Fruit fly (Drosophila melanogaster) whole organism, embryonic: Measurements from ENCODE around the gene CG7519.
A peak's percentile ranks its signal among the peaks of the same experiment; 100 is the strongest.

Experiments
- Abd-B ChIP-seq: fragments of 200-800 bp; sonication (Bioruptor generic); optimal IDR thresholded peaks from 2 replicates; lab custom pipeline; 2018; ENCODE audit warnings: missing biosample characterization, mild to moderate bottlenecking, missing genetic modification characterization, moderate library complexity
- Atf3 ChIP-seq: fragments of 200-800 bp; sonication (Bioruptor generic); optimal IDR thresholded peaks from 3 replicates; lab custom pipeline; 2016; ENCODE audit warnings: missing biosample characterization, missing genetic modification characterization
- Blimp-1 ChIP-seq: fragments of 200-800 bp; sonication (Bioruptor generic); optimal IDR thresholded peaks from 3 replicates; lab custom pipeline; 2018; ENCODE audit warnings: missing biosample characterization, missing genetic modification characterization, mild to moderate bottlenecking, moderate library complexity, missing genetic modification reagents
- CG10147 ChIP-seq: fragments of 200-800 bp; sonication (Bioruptor generic); optimal IDR thresholded peaks from 2 replicates; lab custom pipeline; 2019; ENCODE audit warnings: missing biosample characterization, mild to moderate bottlenecking, missing genetic modification characterization, moderate library complexity
- CG11398 ChIP-seq: fragments of 200-800 bp; sonication (Bioruptor generic); optimal IDR thresholded peaks from 2 replicates; lab custom pipeline; 2016; ENCODE audit warnings: missing biosample characterization, missing genetic modification characterization
- CG12299 ChIP-seq: fragments of 200-800 bp; sonication (Bioruptor generic); optimal IDR thresholded peaks from 2 replicates; lab custom pipeline; 2018; ENCODE audit warnings: missing biosample characterization, mild to moderate bottlenecking, missing genetic modification characterization
- CG13624 ChIP-seq: fragments of 200-800 bp; sonication (Bioruptor generic); optimal IDR thresholded peaks from 2 replicates; lab custom pipeline; 2016; ENCODE audit warnings: missing biosample characterization, missing genetic modification characterization
- CG16779 ChIP-seq: fragments of 200-800 bp; sonication (Bioruptor generic); IDR thresholded peaks from 2 replicates; pipeline ENCODE4 v1.3.6; 2022; ENCODE audit warnings: missing biosample characterization, missing genetic modification characterization
- CG17912 ChIP-seq: fragments of 200-800 bp; sonication (Bioruptor generic); optimal IDR thresholded peaks from 2 replicates; lab custom pipeline; 2018; ENCODE audit warnings: missing biosample characterization, mild to moderate bottlenecking, missing genetic modification characterization
- CG18476 ChIP-seq: fragments of 200-800 bp; sonication (Bioruptor generic); optimal IDR thresholded peaks from 2 replicates; lab custom pipeline; 2016; ENCODE audit warnings: missing biosample characterization, mild to moderate bottlenecking, missing genetic modification characterization
- CG30431 ChIP-seq: fragments of 200-800 bp; sonication (Bioruptor generic); optimal IDR thresholded peaks from 2 replicates; lab custom pipeline; 2017; ENCODE audit warnings: missing biosample characterization, missing genetic modification characterization
- CG31441 ChIP-seq: fragments of 200-800 bp; sonication (Bioruptor generic); IDR thresholded peaks from 2 replicates; pipeline ENCODE4 v1.3.6; 2022; ENCODE audit warnings: missing biosample characterization, missing genetic modification characterization
- CG34422 ChIP-seq: fragments of 200-800 bp; sonication (Bioruptor generic); IDR thresholded peaks from 3 replicates; pipeline ENCODE4 v1.3.6; 2022; ENCODE audit warnings: missing biosample characterization, missing genetic modification characterization
- CG42726 ChIP-seq: fragments of 200-800 bp; sonication (Bioruptor generic); IDR thresholded peaks from 2 replicates; pipeline ENCODE4 v1.3.6; 2022; ENCODE audit warnings: missing biosample characterization, missing genetic modification characterization; ENCODE audit not compliant: partially characterized antibody
- CG6683 ChIP-seq: fragments of 200-800 bp; sonication (Bioruptor generic); optimal IDR thresholded peaks from 2 replicates; lab custom pipeline; 2017; ENCODE audit warnings: missing biosample characterization, mild to moderate bottlenecking, missing genetic modification characterization, missing genetic modification reagents
- CG7357 ChIP-seq: fragments of 200-800 bp; sonication (Bioruptor generic); IDR thresholded peaks from 3 replicates; pipeline ENCODE4 v1.3.6; 2022; ENCODE audit warnings: missing biosample characterization, missing genetic modification characterization
- CG9437 ChIP-seq: fragments of 200-800 bp; sonication (Bioruptor generic); optimal IDR thresholded peaks from 2 replicates; lab custom pipeline; 2018; ENCODE audit warnings: missing biosample characterization, mild to moderate bottlenecking, missing genetic modification characterization
- CG9932 ChIP-seq: fragments of 200-800 bp; sonication (Bioruptor generic); IDR thresholded peaks from 2 replicates; pipeline ENCODE4 v1.3.6; 2022; ENCODE audit warnings: missing biosample characterization, missing genetic modification characterization
- Dip3 ChIP-seq: fragments of 200-800 bp; sonication (Bioruptor generic); optimal IDR thresholded peaks from 3 replicates; lab custom pipeline; 2016; ENCODE audit warnings: missing biosample characterization, missing genetic modification characterization
- Drgx ChIP-seq: fragments of 200-800 bp; sonication (Bioruptor generic); IDR thresholded peaks from 2 replicates; pipeline ENCODE4 v1.3.6; 2022; ENCODE audit warnings: missing biosample characterization, missing genetic modification characterization
- Elba2 ChIP-seq: fragments of 200-800 bp; sonication (Bioruptor generic); optimal IDR thresholded peaks from 3 replicates; lab custom pipeline; 2016; ENCODE audit warnings: missing biosample characterization, missing genetic modification characterization
- H2.0 ChIP-seq: fragments of 200-800 bp; sonication (Bioruptor generic); IDR thresholded peaks from 2 replicates; pipeline ENCODE4 v1.3.6; 2022; ENCODE audit warnings: missing biosample characterization, missing genetic modification characterization
- HmgZ ChIP-seq: fragments of 200-800 bp; sonication (Bioruptor generic); optimal IDR thresholded peaks from 2 replicates; lab custom pipeline; 2018; ENCODE audit warnings: missing biosample characterization, mild to moderate bottlenecking, missing genetic modification characterization
- Lim3 ChIP-seq: fragments of 200-800 bp; sonication (Bioruptor generic); IDR thresholded peaks from 2 replicates; pipeline ENCODE4 v1.3.6; 2022; ENCODE audit warnings: missing biosample characterization, missing genetic modification characterization
- Lpt ChIP-seq: fragments of >200 bp; optimal IDR thresholded peaks from 2 replicates; lab custom pipeline; 2018; ENCODE audit warnings: missing biosample characterization, missing genetic modification characterization
- Oli ChIP-seq: fragments of 200-800 bp; sonication (Bioruptor generic); optimal IDR thresholded peaks from 2 replicates; lab custom pipeline; 2018; ENCODE audit warnings: missing biosample characterization, mild to moderate bottlenecking, missing genetic modification characterization, moderate library complexity
- Opbp ChIP-seq: fragments of 200-800 bp; sonication (Bioruptor generic); IDR thresholded peaks from 3 replicates; pipeline ENCODE4 v1.3.6; 2022; ENCODE audit warnings: missing biosample characterization, missing genetic modification characterization; ENCODE audit not compliant: partially characterized antibody
- Poxn ChIP-seq: fragments of 200-800 bp; sonication (Bioruptor generic); IDR thresholded peaks from 2 replicates; pipeline ENCODE4 v1.3.6; 2022; ENCODE audit warnings: missing biosample characterization, missing genetic modification characterization
- Ptx1 ChIP-seq: fragments of 200-800 bp; sonication (Bioruptor generic); IDR thresholded peaks from 2 replicates; pipeline ENCODE4 v1.3.6; 2022; ENCODE audit warnings: missing biosample characterization, missing genetic modification characterization
- Spps ChIP-seq: fragments of 200-800 bp; sonication (Bioruptor generic); optimal IDR thresholded peaks from 2 replicates; lab custom pipeline; 2018; ENCODE audit warnings: missing biosample characterization, mild to moderate bottlenecking, missing genetic modification characterization
- Vsx1 ChIP-seq: fragments of 200-800 bp; sonication (Bioruptor generic); optimal IDR thresholded peaks from 2 replicates; lab custom pipeline; 2017; ENCODE audit warnings: missing biosample characterization, mild to moderate bottlenecking, missing genetic modification characterization, missing genetic modification reagents
- ara ChIP-seq: fragments of 200-800 bp; sonication (Bioruptor generic); IDR thresholded peaks from 2 replicates; pipeline ENCODE4 v1.3.6; 2022; ENCODE audit warnings: missing biosample characterization, missing genetic modification characterization
- br ChIP-seq: fragments of >200 bp; optimal IDR thresholded peaks from 2 replicates; lab custom pipeline; 2017
- danr ChIP-seq: fragments of 200-800 bp; sonication (Bioruptor generic); IDR thresholded peaks from 2 replicates; pipeline ENCODE4 v1.3.6; 2022; ENCODE audit warnings: missing biosample characterization, missing genetic modification characterization
- fru ChIP-seq: fragments of >200 bp; optimal IDR thresholded peaks from 2 replicates; lab custom pipeline; 2017
- her ChIP-seq: fragments of 200-800 bp; sonication (Bioruptor generic); optimal IDR thresholded peaks from 2 replicates; lab custom pipeline; 2016; ENCODE audit warnings: missing biosample characterization, missing genetic modification characterization
- ind ChIP-seq: fragments of 200-800 bp; sonication (Bioruptor generic); optimal IDR thresholded peaks from 3 replicates; lab custom pipeline; 2016; ENCODE audit warnings: missing biosample characterization, missing genetic modification characterization
- insv ChIP-seq, 2 experiments: fragments of 200-800 bp; sonication (Bioruptor generic); optimal IDR thresholded peaks; 3 replicates each; lab custom pipeline; 2016 to 2018; ENCODE audit warnings: missing biosample characterization in 2 of 2, missing genetic modification characterization in 2 of 2
- lbe ChIP-seq: fragments of 200-800 bp; sonication (Bioruptor generic); optimal IDR thresholded peaks from 2 replicates; lab custom pipeline; 2016; ENCODE audit warnings: missing biosample characterization, mild to moderate bottlenecking, missing genetic modification characterization
- lmd ChIP-seq: fragments of 200-800 bp; sonication (Bioruptor generic); IDR thresholded peaks from 2 replicates; pipeline ENCODE4 v1.3.6; 2022; ENCODE audit warnings: missing biosample characterization, missing genetic modification characterization
- nom ChIP-seq: fragments of 200-800 bp; sonication (Bioruptor generic); optimal IDR thresholded peaks from 2 replicates; lab custom pipeline; 2017; ENCODE audit warnings: missing biosample characterization, missing genetic modification characterization, mild to moderate bottlenecking, moderate library complexity, missing genetic modification reagents
- oc ChIP-seq: fragments of 200-800 bp; sonication (Bioruptor generic); optimal IDR thresholded peaks from 2 replicates; lab custom pipeline; 2018; ENCODE audit warnings: missing biosample characterization, mild to moderate bottlenecking, missing genetic modification characterization, moderate library complexity
- peb ChIP-seq: fragments of 200-800 bp; sonication (Bioruptor generic); IDR thresholded peaks from 2 replicates; pipeline ENCODE4 v1.3.6; 2022; ENCODE audit warnings: missing biosample characterization, missing genetic modification characterization
- rib ChIP-seq: fragments of 200-800 bp; sonication (Bioruptor generic); IDR thresholded peaks from 2 replicates; pipeline ENCODE4 v1.3.6; 2022; ENCODE audit warnings: missing biosample characterization, missing genetic modification characterization
- seq ChIP-seq: fragments of 200-800 bp; sonication (Bioruptor generic); IDR thresholded peaks from 2 replicates; pipeline ENCODE4 v1.3.6; 2022; ENCODE audit warnings: missing biosample characterization, missing genetic modification characterization
- sob ChIP-seq: fragments of 200-800 bp; sonication (Bioruptor generic); IDR thresholded peaks from 2 replicates; pipeline ENCODE4 v1.3.6; 2022; ENCODE audit warnings: missing biosample characterization, missing genetic modification characterization
- ssp ChIP-seq: fragments of 200-800 bp; sonication (Bioruptor generic); IDR thresholded peaks from 2 replicates; pipeline ENCODE4 v1.3.6; 2022; ENCODE audit warnings: missing biosample characterization, missing genetic modification characterization
- tgo ChIP-seq: fragments of 200-800 bp; sonication (Bioruptor generic); IDR thresholded peaks from 3 replicates; pipeline ENCODE4 v1.3.6; 2022; ENCODE audit warnings: missing biosample characterization, missing genetic modification characterization
- tin ChIP-seq: fragments of 200-800 bp; sonication (Bioruptor generic); optimal IDR thresholded peaks from 3 replicates; lab custom pipeline; 2016; ENCODE audit warnings: missing biosample characterization, missing genetic modification characterization
- trem ChIP-seq: fragments of 200-800 bp; optimal IDR thresholded peaks from 3 replicates; lab custom pipeline; 2019; ENCODE audit warnings: missing biosample characterization, mild to moderate bottlenecking, missing genetic modification characterization, moderate library complexity
- ttk ChIP-seq: fragments of 200-800 bp; sonication (Bioruptor generic); IDR thresholded peaks from 2 replicates; pipeline ENCODE4 v2.1.2; 2022; ENCODE audit warnings: missing biosample characterization, missing genetic modification characterization
- twi ChIP-seq: fragments of 200-800 bp; optimal IDR thresholded peaks from 2 replicates; lab custom pipeline; 2019; ENCODE audit warnings: missing biosample characterization, mild to moderate bottlenecking, missing genetic modification characterization, moderate library complexity
- tx ChIP-seq: fragments of 200-800 bp; sonication (Bioruptor generic); optimal IDR thresholded peaks from 2 replicates; lab custom pipeline; 2016; ENCODE audit warnings: missing biosample characterization, missing genetic modification characterization
- wor ChIP-seq: fragments of 200-800 bp; sonication (Bioruptor generic); IDR thresholded peaks from 2 replicates; pipeline ENCODE4 v1.3.6; 2022; ENCODE audit warnings: missing biosample characterization, missing genetic modification characterization

The CG7519 gene

DNA sequence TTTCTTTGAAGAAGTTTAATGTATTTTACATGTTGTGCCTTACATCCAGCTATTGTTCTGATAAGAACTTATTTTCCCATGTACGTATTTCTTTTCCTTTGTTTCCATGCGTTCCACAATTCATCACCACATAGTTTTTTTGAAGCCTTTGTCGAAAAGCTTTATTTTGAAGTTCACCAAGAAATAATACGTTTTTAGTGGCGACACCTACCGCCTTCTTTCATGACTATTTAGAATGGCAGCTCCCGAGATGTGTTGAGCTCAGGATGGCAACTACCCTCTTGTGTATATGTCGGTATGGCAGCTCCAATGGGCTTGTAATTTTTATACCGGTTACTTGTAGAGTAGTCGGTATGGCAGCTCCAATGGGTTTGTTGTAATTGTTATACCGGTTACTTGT, 9.0 kb upstream of the CG7519 start (continued):
- no peak for TF ChIP-seq oc (tag; lab: Kevin White, UChicago)
- TF ChIP-seq Lim3: no peak
- no peak for TF ChIP-seq CG12299
- no peak for TF ChIP-seq CG31441
- TF ChIP-seq CG17912 (GFP tag; lab: Kevin White, UChicago): peak; percentile 54
- TF ChIP-seq lmd (GFP tag; lab: Robert Waterston, UW): no peak; the same call in 1 of the 2 replicates
- no peak for TF ChIP-seq CG11398 (GFP tag; lab: Kevin White, UChicago)
- TF ChIP-seq trem (tag; lab: Kevin White, UChicago): peak; percentile 95
- no peak for TF ChIP-seq H2.0 (GFP tag; lab: Robert Waterston, UW)
- no peak for TF ChIP-seq CG7357 (GFP tag; lab: Robert Waterston, UW)
- no peak for TF ChIP-seq peb (GFP tag; lab: Robert Waterston, UW)
- no peak for TF ChIP-seq twi
- TF ChIP-seq ara: no peak
- peak; percentile 87 for TF ChIP-seq HmgZ (tag; lab: Kevin White, UChicago)
- TF ChIP-seq insv (GFP tag; optimal IDR thresholded peaks at IDR 0.05; lab: Kevin White, UChicago): peak; percentile 50 to 98
- no peak for TF ChIP-seq sob
- no peak for TF ChIP-seq rib (GFP tag; lab: Robert Waterston, UW)
- no peak for TF ChIP-seq CG16779 (GFP tag; lab: Robert Waterston, UW)
- TF ChIP-seq ttk (GFP tag; lab: Robert Waterston, UW): no peak
- peak; percentile 31 for TF ChIP-seq tin (GFP tag; lab: Kevin White, UChicago)
- no peak for TF ChIP-seq CG30431
- TF ChIP-seq Opbp (GFP tag; lab: Robert Waterston, UW): no peak
- TF ChIP-seq seq (GFP tag; lab: Robert Waterston, UW): no peak
- TF ChIP-seq Lpt (GFP tag; lab: Kevin White, UChicago): no peak
- no peak for TF ChIP-seq CG6683 (GFP tag; lab: Kevin White, UChicago)
- TF ChIP-seq br (lab: Kevin White, UChicago): no peak
- no peak for TF ChIP-seq fru (lab: Kevin White, UChicago)
- no peak for TF ChIP-seq Atf3 (GFP tag; lab: Kevin White, UChicago)
- TF ChIP-seq Dip3 (GFP tag; lab: Kevin White, UChicago): no peak
- TF ChIP-seq Oli: no peak
- TF ChIP-seq tgo (GFP tag; lab: Robert Waterston, UW): no peak
- no peak; the same call in 2 of the 3 replicates for TF ChIP-seq CG34422 (GFP tag; lab: Robert Waterston, UW)
- TF ChIP-seq CG9437: no peak
- no peak for TF ChIP-seq Ptx1 (GFP tag; lab: Robert Waterston, UW)
- TF ChIP-seq Abd-B (GFP tag; lab: Kevin White, UChicago): no peak
- TF ChIP-seq nom (GFP tag; lab: Kevin White, UChicago): no peak
- TF ChIP-seq CG10147: peak; percentile 38
- TF ChIP-seq Spps (tag; lab: Kevin White, UChicago): no peak
- no peak for TF ChIP-seq ssp (GFP tag; lab: Robert Waterston, UW)
- TF ChIP-seq danr: no peak
- no peak for TF ChIP-seq Poxn
- no peak for TF ChIP-seq tx
- TF ChIP-seq CG18476 (GFP tag; lab: Kevin White, UChicago): no peak
- no peak for TF ChIP-seq Vsx1 (GFP tag; lab: Kevin White, UChicago)
- no peak; the same call in none of the 2 replicates for TF ChIP-seq CG9932 (GFP tag; lab: Robert Waterston, UW)
- TF ChIP-seq CG13624 (GFP tag; lab: Kevin White, UChicago): peak; percentile 53
- TF ChIP-seq lbe (GFP tag; lab: Kevin White, UChicago): no peak
- peak; percentile 40 for TF ChIP-seq her (GFP tag; lab: Kevin White, UChicago)
- TF ChIP-seq CG42726 (GFP tag; lab: Robert Waterston, UW): 0 out of 2 replicates have a peak, but pooled peaks have one; percentile 46
- no peak for TF ChIP-seq wor
- no peak for TF ChIP-seq Drgx
- TF ChIP-seq Elba2: no peak
- no peak for TF ChIP-seq ind (GFP tag; lab: Kevin White, UChicago)
- no peak for TF ChIP-seq Blimp-1 (GFP tag; lab: Kevin White, UChicago)
